Worm (Caenorhabditis elegans): ENCODE measurements around the gene Y73F4A.1.

Y73F4A.1 gene

ce11 chrIV:9051510-9052175 lies 6.5 kb upstream of the Y73F4A.1 start:
- TF ChIP-seq ceh-90 (tag; optimal IDR thresholded peaks at IDR 0.05) (no peak), efl-1 (optimal IDR thresholded peaks at IDR 0.05) (no peak), efl-1 (GFP tag; optimal IDR thresholded peaks at IDR 0.05 in 1 of 2) (peak in 1 of 2 experiments; percentile 13)

ce11 chrIV:9051036-9051435 lies 5.9 kb upstream of the Y73F4A.1 start:
- TF ChIP-seq F16B12.6 (tag; optimal IDR thresholded peaks at IDR 0.05) (no peak), lin-14 (GFP tag; optimal IDR thresholded peaks at IDR 0.05) (no peak), nhr-85 (tag) (peak; percentile 53), skn-1 (tag; optimal IDR thresholded peaks at IDR 0.05) (peak; percentile 73)

- TF ChIP-seq nhr-77 (tag; optimal IDR thresholded peaks at IDR 0.05) (peak; percentile 70), pqm-1 (tag; optimal IDR thresholded peaks at IDR 0.05) (no peak), efl-1 (optimal IDR thresholded peaks at IDR 0.05) (no peak), efl-1 (GFP tag; optimal IDR thresholded peaks at IDR 0.05 in 1 of 2) (peak in 1 of 2 experiments; percentile 3), nhr-85 (tag) (no peak), lin-14 (GFP tag; optimal IDR thresholded peaks at IDR 0.05) (peak; percentile 4), lin-35 (GFP tag; optimal IDR thresholded peaks at IDR 0.05) (no peak), nhr-20 (tag; optimal IDR thresholded peaks at IDR 0.05) (peak; percentile 12), mdl-1 (tag; optimal IDR thresholded peaks at IDR 0.05) (peak in 1 of 2 experiments; percentile 30), lin-13 (GFP tag; optimal IDR thresholded peaks at IDR 0.05) (no peak)
Measured at ce11 chrIV:9043224-9043623, 1.9 kb downstream of the Y73F4A.1 start, which contains the start of gene Y73F4A.2. Y73F4A.2 (minus strand) TSS chrIV:9043347.

- TF ChIP-seq unc-98 (GFP tag; IDR thresholded peaks at IDR 0.05) (no peak), ces-1 (GFP tag; optimal IDR thresholded peaks at IDR 0.05) (no peak), egl-13 (tag; optimal IDR thresholded peaks at IDR 0.05) (no peak), fos-1 (tag; optimal IDR thresholded peaks at IDR 0.05) (no peak), ceh-8 (GFP tag; optimal IDR thresholded peaks at IDR 0.05) (no peak), nhr-47 (tag; optimal IDR thresholded peaks at IDR 0.05) (no peak), C04F5.9 (tag; optimal IDR thresholded peaks at IDR 0.05) (no peak), sox-4 (tag; optimal IDR thresholded peaks at IDR 0.05) (no peak), zag-1 (tag; optimal IDR thresholded peaks at IDR 0.05) (no peak), snpc-4 (tag; optimal IDR thresholded peaks at IDR 0.05) (no peak), nhr-19 (GFP tag; conservative IDR thresholded peaks at IDR 0.05) (no peak), lin-35 (GFP tag; optimal IDR thresholded peaks at IDR 0.05) (no peak), nhr-77 (tag; optimal IDR thresholded peaks at IDR 0.05) (no peak), unc-86 (tag; optimal IDR thresholded peaks at IDR 0.05) (no peak), skn-1 (tag; optimal IDR thresholded peaks at IDR 0.05) (no peak), jun-1 (tag; optimal IDR thresholded peaks at IDR 0.05) (no peak), rnt-1 (tag; optimal IDR thresholded peaks at IDR 0.05) (no peak), hpl-2 (GFP tag; optimal IDR thresholded peaks at IDR 0.05) (no peak), lin-15B (tag; optimal IDR thresholded peaks at IDR 0.05) (no peak), aly-2 (tag; optimal IDR thresholded peaks at IDR 0.05) (no peak)
Measured at ce11 chrIV:9040393-9040792, 4.8 kb downstream of the Y73F4A.1 start, which contains the start of gene Y73F4A.3. Y73F4A.3 (minus strand) TSS chrIV:9040493.

ce11 chrIV:9037063-9037462 lies 8.1 kb downstream of the Y73F4A.1 start, which contains the start of gene C53D6.7:
C53D6.7 (minus strand) TSS chrIV:9037163.
- TF ChIP-seq dsc-1 (tag; optimal IDR thresholded peaks at IDR 0.05): no peak
- no peak for TF ChIP-seq ceh-82 (tag; optimal IDR thresholded peaks at IDR 0.05)
- TF ChIP-seq xbp-1 (tag; optimal IDR thresholded peaks at IDR 0.05): no peak
- no peak for TF ChIP-seq F16B12.6 (tag; optimal IDR thresholded peaks at IDR 0.05)
- TF ChIP-seq zag-1 (tag; optimal IDR thresholded peaks at IDR 0.05): no peak
- TF ChIP-seq pax-3 (tag; optimal IDR thresholded peaks at IDR 0.05): no peak
- TF ChIP-seq nhr-28 (tag; optimal IDR thresholded peaks at IDR 0.05): no peak
- no peak for TF ChIP-seq lin-39 (tag; optimal IDR thresholded peaks at IDR 0.05)

All from whole organism, L1 larva.